Worm (Caenorhabditis elegans) whole organism, late embryonic: Measurements from ENCODE around the gene Y61A9LA.7.

Experiments used
- C08G9.2 ChIP-seq: sonication (generic microtip); optimal IDR thresholded peaks from 2 replicates; lab custom pipeline; 2016; ENCODE audit warnings: mild to moderate bottlenecking, missing genetic modification characterization, moderate library complexity, missing compliant biosample characterization
- C38D4.7 ChIP-seq: fragments of 200-800 bp; sonication (Bioruptor generic); optimal IDR thresholded peaks from 2 replicates; lab custom pipeline; 2018; ENCODE audit warnings: mild to moderate bottlenecking, missing genetic modification characterization, moderate library complexity, missing compliant biosample characterization
- F13H6.1 ChIP-seq: sonication (generic microtip); optimal IDR thresholded peaks from 2 replicates; lab custom pipeline; 2016; ENCODE audit warnings: missing genetic modification characterization, missing compliant biosample characterization
- Y22D7AL.16 ChIP-seq: sonication (generic microtip); optimal IDR thresholded peaks from 2 replicates; lab custom pipeline; 2016; ENCODE audit warnings: missing genetic modification characterization, missing compliant biosample characterization
- ceh-14 ChIP-seq: sonication (generic microtip); optimal IDR thresholded peaks from 2 replicates; lab custom pipeline; 2016; ENCODE audit warnings: missing genotype, missing genetic modification characterization, missing compliant biosample characterization
- ceh-19 ChIP-seq: fragments of 200-800 bp; sonication (Bioruptor generic); optimal IDR thresholded peaks from 2 replicates; lab custom pipeline; 2018; ENCODE audit warnings: mild to moderate bottlenecking, missing genetic modification characterization, missing compliant biosample characterization
- ceh-2 ChIP-seq: sonication (generic microtip); optimal IDR thresholded peaks from 2 replicates; lab custom pipeline; 2016; ENCODE audit warnings: missing genotype, missing genetic modification characterization, missing compliant biosample characterization
- ceh-22 ChIP-seq: sonication (generic microtip); optimal IDR thresholded peaks from 2 replicates; lab custom pipeline; 2017; ENCODE audit warnings: missing biosample characterization, missing genetic modification characterization
- ceh-24 ChIP-seq: sonication (generic microtip); optimal IDR thresholded peaks from 2 replicates; lab custom pipeline; 2016; ENCODE audit warnings: mild to moderate bottlenecking, missing genetic modification characterization, missing compliant biosample characterization
- ceh-30 ChIP-seq: fragments of 150-350 bp; optimal IDR thresholded peaks from 2 replicates; lab custom pipeline; 2014; ENCODE audit warnings: missing biosample characterization, missing genetic modification characterization
- ceh-31 ChIP-seq: sonication (generic microtip); optimal IDR thresholded peaks from 2 replicates; lab custom pipeline; 2016; ENCODE audit warnings: missing genetic modification characterization, missing compliant biosample characterization
- ceh-48 ChIP-seq: sonication (generic microtip); optimal IDR thresholded peaks from 2 replicates; lab custom pipeline; 2016; ENCODE audit warnings: missing genetic modification characterization, inconsistent platforms, missing compliant biosample characterization
- che-1 ChIP-seq: sonication (generic microtip); optimal IDR thresholded peaks from 2 replicates; lab custom pipeline; 2016; ENCODE audit warnings: mild to moderate bottlenecking, missing genetic modification characterization, missing compliant biosample characterization
- dmd-4 ChIP-seq: sonication (generic microtip); optimal IDR thresholded peaks from 2 replicates; lab custom pipeline; 2016; ENCODE audit warnings: borderline replicate concordance, missing genetic modification characterization, missing compliant biosample characterization
- dve-1 ChIP-seq: sonication (generic microtip); optimal IDR thresholded peaks from 2 replicates; lab custom pipeline; 2017; ENCODE audit warnings: antibody characterized with exemption, mild to moderate bottlenecking, missing genetic modification characterization, missing compliant biosample characterization
- elt-4 ChIP-seq: sonication (generic microtip); optimal IDR thresholded peaks from 2 replicates; lab custom pipeline; 2016; ENCODE audit warnings: missing genetic modification characterization, missing compliant biosample characterization
- fkh-10 ChIP-seq: fragments of 150-350 bp; optimal IDR thresholded peaks from 2 replicates; lab custom pipeline; 2014; ENCODE audit warnings: missing biosample characterization, missing genetic modification reagents, missing genetic modification characterization
- fkh-6 ChIP-seq: sonication (generic microtip); optimal IDR thresholded peaks from 2 replicates; lab custom pipeline; 2016; ENCODE audit warnings: missing genetic modification characterization, missing compliant biosample characterization
- gmeb-2 ChIP-seq: sonication (generic microtip); optimal IDR thresholded peaks from 2 replicates; lab custom pipeline; 2016; ENCODE audit warnings: missing genetic modification characterization, inconsistent platforms, missing compliant biosample characterization
- hlh-6 ChIP-seq: sonication (generic microtip); optimal IDR thresholded peaks from 2 replicates; lab custom pipeline; 2016; ENCODE audit warnings: missing genotype, missing genetic modification characterization, missing compliant biosample characterization
- lin-11 ChIP-seq: fragments of 200-800 bp; sonication (Bioruptor generic); optimal IDR thresholded peaks from 2 replicates; lab custom pipeline; 2018; ENCODE audit warnings: mild to moderate bottlenecking, missing genetic modification characterization, missing compliant biosample characterization
- madf-2 ChIP-seq: sonication (generic microtip); optimal IDR thresholded peaks from 2 replicates; lab custom pipeline; 2017; ENCODE audit warnings: missing genetic modification characterization, missing compliant biosample characterization
- mec-3 ChIP-seq: sonication (generic microtip); optimal IDR thresholded peaks from 2 replicates; lab custom pipeline; 2016; ENCODE audit warnings: borderline replicate concordance, missing genetic modification characterization, missing compliant biosample characterization
- nhr-11 ChIP-seq: fragments of 150-350 bp; optimal IDR thresholded peaks from 2 replicates; lab custom pipeline; 2014; ENCODE audit warnings: missing biosample characterization, missing genetic modification characterization
- npax-4 ChIP-seq: sonication (generic microtip); optimal IDR thresholded peaks from 2 replicates; lab custom pipeline; 2016; ENCODE audit warnings: missing genetic modification characterization, missing compliant biosample characterization
- pag-3 ChIP-seq: sonication (generic microtip); optimal IDR thresholded peaks from 2 replicates; lab custom pipeline; 2016; ENCODE audit warnings: missing compliant biosample characterization, missing genetic modification characterization, borderline replicate concordance
- pax-1 ChIP-seq: fragments of 150-350 bp; optimal IDR thresholded peaks from 2 replicates; lab custom pipeline; 2014; ENCODE audit warnings: missing biosample characterization, missing genetic modification characterization
- pha-2 ChIP-seq: sonication (generic microtip); optimal IDR thresholded peaks from 2 replicates; lab custom pipeline; 2017; ENCODE audit warnings: mild to moderate bottlenecking, missing genetic modification characterization, missing compliant biosample characterization
- syd-9 ChIP-seq: sonication (generic microtip); optimal IDR thresholded peaks from 2 replicates; lab custom pipeline; 2016; ENCODE audit warnings: mild to moderate bottlenecking, missing genetic modification characterization, moderate library complexity, missing compliant biosample characterization
- tbx-7 ChIP-seq: sonication (generic microtip); optimal IDR thresholded peaks from 2 replicates; lab custom pipeline; 2016; ENCODE audit warnings: missing genotype, missing genetic modification characterization, missing compliant biosample characterization
- unc-55 ChIP-seq: sonication (generic microtip); optimal IDR thresholded peaks from 2 replicates; lab custom pipeline; 2017; ENCODE audit warnings: missing biosample characterization, missing genetic modification reagents, missing genetic modification characterization

Y61A9LA.7 gene

ce11 chrV:4518657-4519056 is 40.9 kb downstream of the Y61A9LA.7 start:
- TF ChIP-seq ceh-19 (GFP tag; lab: Kevin White, UChicago) (no peak), ceh-31 (tag; lab: Kevin White, UChicago) (no peak), ceh-2 (no peak), ceh-14 (tag; lab: Kevin White, UChicago) (no peak), lin-11 (tag; lab: Kevin White, UChicago) (no peak), ceh-48 (no peak), Y22D7AL.16 (tag; lab: Kevin White, UChicago) (no peak), fkh-6 (no peak), madf-2 (tag; lab: Kevin White, UChicago) (no peak), ceh-30 (tag; lab: Kevin White, UChicago) (no peak), nhr-11 (tag; lab: Kevin White, UChicago) (no peak), pax-1 (tag; lab: Kevin White, UChicago) (no peak), hlh-6 (tag; lab: Kevin White, UChicago) (no peak), elt-4 (no peak), C08G9.2 (tag; lab: Kevin White, UChicago) (no peak), C38D4.7 (GFP tag; lab: Kevin White, UChicago) (no peak), syd-9 (no peak), ceh-24 (no peak), pag-3 (tag; lab: Kevin White, UChicago) (no peak)
- TF ChIP-seq, all 69 proteins: peak for 0

DNA sequence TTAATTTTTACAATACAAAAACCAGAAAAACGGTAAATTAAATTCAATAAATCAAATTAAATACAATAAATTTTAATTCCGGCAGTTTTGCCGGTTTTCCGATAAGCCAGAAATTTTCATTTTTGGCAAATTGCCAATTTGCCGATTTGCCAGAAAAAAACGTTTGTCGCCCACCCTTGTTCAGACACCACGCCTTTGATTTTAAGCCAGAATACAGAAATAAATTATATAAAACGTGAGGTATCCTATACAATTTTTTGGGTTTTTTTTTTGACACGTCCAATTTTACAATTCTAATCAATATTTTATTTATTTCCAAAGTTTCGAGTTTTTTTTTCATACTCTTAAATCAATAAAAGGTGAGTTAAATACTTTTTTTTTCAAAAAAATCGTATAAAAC is 46.9 kb downstream of the Y61A9LA.7 start, which contains the start of gene T28F12.1:
TSS of gene T28F12.1 (plus strand) at position 301 of the 400 bp plus-strand sequence.
- no peak for TF ChIP-seq mec-3
- no peak for TF ChIP-seq tbx-7
- TF ChIP-seq F13H6.1 (tag; lab: Kevin White, UChicago): no peak
- no peak for TF ChIP-seq ceh-14 (tag; lab: Kevin White, UChicago)
- no peak for TF ChIP-seq npax-4 (tag; lab: Kevin White, UChicago)
- TF ChIP-seq che-1: no peak

DNA sequence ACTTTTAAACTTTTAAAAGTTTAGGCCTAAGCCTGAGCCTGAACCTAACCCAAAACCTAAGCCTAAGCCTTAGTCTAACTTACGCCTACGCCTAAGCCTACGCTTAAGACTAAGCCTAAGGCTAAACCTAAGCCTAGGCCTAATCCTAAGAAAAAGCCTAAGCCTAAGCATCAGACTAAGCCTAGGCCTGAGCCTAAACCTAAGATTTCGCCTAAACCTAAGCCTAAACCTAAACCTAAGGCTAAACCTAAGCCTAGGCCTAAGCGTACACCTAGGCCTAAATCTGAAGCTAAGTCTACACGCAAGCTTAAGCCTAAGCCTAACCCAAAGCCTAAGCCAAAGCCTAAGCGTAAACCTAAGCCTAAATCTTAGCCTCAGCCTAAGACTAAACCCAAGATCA is 49.2 kb downstream of the Y61A9LA.7 start:
- TF ChIP-seq Y22D7AL.16 (tag; lab: Kevin White, UChicago): peak; percentile 15
- TF ChIP-seq unc-55: no peak
- peak; percentile 7 for TF ChIP-seq gmeb-2 (tag; lab: Kevin White, UChicago)

- TF ChIP-seq ceh-31 (tag; lab: Kevin White, UChicago): no peak
- no peak for TF ChIP-seq pha-2 (tag; lab: Kevin White, UChicago)
- peak; percentile 81 for TF ChIP-seq unc-55
These were observed 50.2 kb downstream of the Y61A9LA.7 start for ce11 chrV:4509319-4509937.

- no peak for TF ChIP-seq ceh-22
- no peak for TF ChIP-seq ceh-2
- TF ChIP-seq pax-1 (tag; lab: Kevin White, UChicago): no peak
- no peak for TF ChIP-seq hlh-6 (tag; lab: Kevin White, UChicago)
- TF ChIP-seq elt-4: no peak
- no peak for TF ChIP-seq dmd-4 (tag; lab: Kevin White, UChicago)
- TF ChIP-seq F13H6.1 (tag; lab: Kevin White, UChicago): no peak
- no peak for TF ChIP-seq C38D4.7 (GFP tag; lab: Kevin White, UChicago)
- no peak for TF ChIP-seq ceh-31 (tag; lab: Kevin White, UChicago)
- TF ChIP-seq syd-9: no peak
- no peak for TF ChIP-seq dve-1 (tag; lab: Kevin White, UChicago)
- no peak for TF ChIP-seq fkh-10
These were observed 50.8 kb downstream of the Y61A9LA.7 start for ce11 chrV:4508772-4509171.
